Worm (Caenorhabditis elegans): ENCODE results near the gene Y54G2A.45.

DNA sequence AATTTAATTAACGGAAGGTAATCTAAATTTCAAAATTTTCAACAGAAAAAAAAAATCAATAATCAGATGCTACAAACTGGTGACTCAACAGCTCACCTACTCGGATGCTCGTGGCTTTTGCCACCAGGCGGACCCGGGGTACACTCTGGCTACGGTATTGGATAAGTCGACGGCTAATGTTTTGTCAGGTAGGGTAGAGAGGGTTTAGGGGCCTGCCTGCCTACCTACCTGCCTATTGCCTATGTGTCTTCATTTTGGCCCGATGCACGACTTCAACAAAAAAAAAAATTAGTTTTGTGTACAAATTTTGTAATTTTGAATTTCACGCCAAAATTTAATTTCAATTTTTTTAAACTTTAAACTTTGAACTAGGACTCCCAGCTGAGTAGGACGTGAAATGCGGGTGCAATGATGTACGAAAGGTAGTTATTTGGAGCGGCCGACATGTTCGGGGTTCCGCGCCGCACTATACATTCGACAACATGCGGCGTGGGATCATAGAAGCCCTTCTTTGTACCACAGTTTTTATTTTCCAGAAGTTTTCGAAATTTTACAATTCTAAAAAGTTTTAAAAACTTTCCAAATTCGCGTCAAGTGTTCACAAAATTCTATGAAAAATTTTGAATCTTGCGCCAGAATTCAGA, 19.9 kb downstream of the Y54G2A.45 start:
- no peak for TF ChIP-seq tab-1 (GFP tag; IDR thresholded peaks at IDR 0.05)
- no peak for TF ChIP-seq med-1 (GFP tag; optimal IDR thresholded peaks at IDR 0.05; ENCODE audit: insufficient read depth)
- no peak for TF ChIP-seq ref-1 (GFP tag; conservative IDR thresholded peaks at IDR 0.05)
- no peak for TF ChIP-seq flt-1 (GFP tag; IDR thresholded peaks at IDR 0.05)
- no peak for TF ChIP-seq klf-2 (GFP tag; conservative IDR thresholded peaks at IDR 0.05)
- no peak for TF ChIP-seq ztf-29 (GFP tag; IDR thresholded peaks at IDR 0.05)
- TF ChIP-seq ztf-23 (GFP tag; IDR thresholded peaks at IDR 0.05) = no peak
- TF ChIP-seq cog-1 (tag; optimal IDR thresholded peaks at IDR 0.05) = no peak
- no peak for TF ChIP-seq T22C8.4 (GFP tag; IDR thresholded peaks at IDR 0.05)
